Worm (Caenorhabditis elegans): ENCODE results near the gene F57G8.7.

DNA sequence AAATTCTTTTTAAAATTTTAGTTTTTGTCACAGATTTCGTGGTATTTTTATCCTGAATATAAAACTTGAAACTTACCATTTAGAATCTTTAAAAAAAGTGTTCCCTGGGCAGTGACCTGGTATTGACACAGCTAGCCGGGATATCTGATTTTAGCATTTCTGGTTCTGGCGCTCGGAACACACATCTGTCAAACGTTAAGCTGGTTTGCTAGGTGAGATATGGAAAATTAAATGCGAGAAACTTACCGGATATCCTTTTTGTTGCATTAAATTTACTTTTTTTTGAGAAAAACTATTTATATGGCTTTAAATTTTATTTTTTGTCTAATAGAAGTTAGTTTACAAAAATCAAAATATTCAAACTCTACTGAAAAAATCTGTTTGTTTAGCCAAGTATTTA is 43.2 kb upstream of the F57G8.7 start, which contains the start of gene F28G4.4:
- TF ChIP-seq unc-62 (GFP tag; optimal IDR thresholded peaks at IDR 0.05) (no peak), ztf-11 (tag; optimal IDR thresholded peaks at IDR 0.05) (no peak), ztf-1 (GFP tag; conservative IDR thresholded peaks at IDR 0.05) (no peak), mdl-1 (tag; optimal IDR thresholded peaks at IDR 0.05) (no peak), ztf-4 (tag; optimal IDR thresholded peaks at IDR 0.05) (no peak), ZK546.5 (tag; optimal IDR thresholded peaks at IDR 0.05) (no peak), lin-39 (tag; optimal IDR thresholded peaks at IDR 0.05) (no peak)

Measured in whole organism, L2 larva.